Worm (Caenorhabditis elegans) whole organism, L4 larva: ENCODE measurements around the gene nhr-44.
A peak's percentile ranks its signal among the peaks of the same experiment; 100 is the strongest.

Experiments used
- F10B5.3 ChIP-seq: sonication (generic microtip); optimal IDR thresholded peaks from 2 replicates; lab custom pipeline; 2016; ENCODE audit warnings: mild to moderate bottlenecking, missing genetic modification characterization, missing compliant biosample characterization
- R02D3.7 ChIP-seq: fragments of 150-350 bp; sonication (generic microtip); optimal IDR thresholded peaks from 3 replicates; lab custom pipeline; 2014; ENCODE audit warnings: missing biosample characterization, missing genetic modification characterization
- Y48G9A.11 ChIP-seq: fragments of 200-800 bp; sonication (Bioruptor generic); IDR thresholded peaks from 2 replicates; pipeline ENCODE4 v1.3.6; 2022; ENCODE audit warnings: missing genetic modification reagents, missing genetic modification characterization, missing compliant biosample characterization
- Y5F2A.4 ChIP-seq: fragments of 200-800 bp; sonication (Bioruptor generic); optimal IDR thresholded peaks from 2 replicates; lab custom pipeline; 2018; ENCODE audit warnings: mild to moderate bottlenecking, missing genetic modification characterization, missing compliant biosample characterization
- ZK337.2 ChIP-seq: fragments of 200-800 bp; sonication (Bioruptor generic); IDR thresholded peaks from 2 replicates; pipeline ENCODE4 v1.3.6; 2022; ENCODE audit warnings: missing genetic modification reagents, missing genetic modification characterization, missing compliant biosample characterization
- aha-1 ChIP-seq: fragments of 150-350 bp; peaks from one replicate; lab custom pipeline; 2014; ENCODE audit warnings: missing biosample characterization, missing genetic modification characterization
- aly-2 ChIP-seq: sonication (generic microtip); optimal IDR thresholded peaks from 2 replicates; lab custom pipeline; 2018; ENCODE audit warnings: missing biosample characterization, missing genetic modification characterization
- attf-4 ChIP-seq: sonication (generic microtip); optimal IDR thresholded peaks from 3 replicates; lab custom pipeline; 2017; ENCODE audit warnings: missing biosample characterization, missing genetic modification characterization
- ceh-28 ChIP-seq: fragments of 150-350 bp; optimal IDR thresholded peaks from 2 replicates; lab custom pipeline; 2014; ENCODE audit warnings: missing biosample characterization, missing genetic modification reagents, missing genetic modification characterization
- ceh-32 ChIP-seq: sonication (generic microtip); optimal IDR thresholded peaks from 2 replicates; lab custom pipeline; 2016; ENCODE audit warnings: mild to moderate bottlenecking, missing genetic modification characterization, missing compliant biosample characterization; ENCODE audit not compliant: poor library complexity
- ceh-44 ChIP-seq: fragments of 200-800 bp; sonication (Bioruptor generic); IDR thresholded peaks from 2 replicates; pipeline ENCODE4 v1.3.6; 2022; ENCODE audit warnings: missing genetic modification reagents, missing genetic modification characterization, missing compliant biosample characterization
- ceh-62 ChIP-seq: sonication (generic microtip); optimal IDR thresholded peaks from 2 replicates; lab custom pipeline; 2017; ENCODE audit warnings: missing biosample characterization, missing genetic modification characterization
- ceh-82 ChIP-seq: sonication (generic microtip); optimal IDR thresholded peaks from 2 replicates; lab custom pipeline; 2017; ENCODE audit warnings: missing biosample characterization, missing genetic modification characterization
- ces-1 ChIP-seq: fragments of 150-350 bp; sonication (generic microtip); optimal IDR thresholded peaks from 4 replicates; lab custom pipeline; 2014; ENCODE audit warnings: missing biosample characterization, missing genetic modification reagents, missing genetic modification characterization
- cey-2 ChIP-seq: sonication (generic microtip); optimal IDR thresholded peaks from 3 replicates; lab custom pipeline; 2017; ENCODE audit warnings: missing genetic modification characterization, mild to moderate bottlenecking, missing compliant biosample characterization, antibody characterized with exemption, borderline replicate concordance; ENCODE audit not compliant: insufficient read depth
- daf-16 ChIP-seq, 3 experiments: sonication (generic microtip); optimal IDR thresholded peaks; 2 replicates each; lab custom pipeline; 2016 to 2017; ENCODE audit warnings: missing genetic modification characterization in 3 of 3, missing genetic modification reagents in 3 of 3, mild to moderate bottlenecking in 2 of 3, missing compliant biosample characterization in 2 of 3, missing biosample characterization in 1 of 3, moderate library complexity in 1 of 3
- dmd-6 ChIP-seq: fragments of 200-800 bp; sonication (Bioruptor generic); IDR thresholded peaks from 2 replicates; pipeline ENCODE4 v1.3.6; 2022; ENCODE audit warnings: missing genetic modification reagents, missing genetic modification characterization, missing compliant biosample characterization
- dmd-8 ChIP-seq: fragments of 200-800 bp; sonication (Bioruptor generic); IDR thresholded peaks from 2 replicates; pipeline ENCODE4 v1.3.6; 2022; ENCODE audit warnings: missing genetic modification characterization, missing compliant biosample characterization
- dpl-1 ChIP-seq: fragments of 150-350 bp; optimal IDR thresholded peaks from 2 replicates; lab custom pipeline; 2014; ENCODE audit warnings: missing biosample characterization, missing genetic modification reagents, missing genetic modification characterization
- fos-1 ChIP-seq: fragments of 150-350 bp; optimal IDR thresholded peaks from 2 replicates; lab custom pipeline; 2014; ENCODE audit warnings: missing biosample characterization, missing genetic modification characterization
- hlh-11 ChIP-seq: fragments of 200-800 bp; sonication (Bioruptor generic); optimal IDR thresholded peaks from 2 replicates; lab custom pipeline; 2018; ENCODE audit warnings: mild to moderate bottlenecking, missing genetic modification characterization, missing compliant biosample characterization
- hlh-30 ChIP-seq: sonication (generic microtip); optimal IDR thresholded peaks from 2 replicates; lab custom pipeline; 2017; ENCODE audit warnings: antibody characterized with exemption, mild to moderate bottlenecking, missing genetic modification characterization, missing compliant biosample characterization; ENCODE audit not compliant: insufficient read depth
- hmg-1.1 ChIP-seq: fragments of 200-800 bp; sonication (Bioruptor generic); IDR thresholded peaks from 2 replicates; pipeline ENCODE4 v1.3.6; 2022; ENCODE audit warnings: missing genetic modification reagents, missing genetic modification characterization, missing compliant biosample characterization
- lin-38 ChIP-seq: fragments of 200-800 bp; sonication (Bioruptor generic); IDR thresholded peaks from 2 replicates; pipeline ENCODE4 v1.3.6; 2022; ENCODE audit warnings: missing genetic modification reagents, missing genetic modification characterization, missing compliant biosample characterization
- lin-39 ChIP-seq: fragments of 150-350 bp; optimal IDR thresholded peaks from 2 replicates; lab custom pipeline; 2014; ENCODE audit warnings: missing biosample characterization, missing genetic modification reagents, missing genetic modification characterization
- mdt-29 ChIP-seq: fragments of 200-800 bp; sonication (Bioruptor generic); IDR thresholded peaks from 2 replicates; pipeline ENCODE4 v1.3.6; 2022; ENCODE audit warnings: missing genetic modification reagents, missing genetic modification characterization, missing compliant biosample characterization
- mxl-2 ChIP-seq: fragments of 200-800 bp; sonication (Bioruptor generic); conservative IDR thresholded peaks from 2 replicates; pipeline ENCODE4 v1.3.6; 2022; ENCODE audit warnings: missing genetic modification reagents, missing genetic modification characterization, missing compliant biosample characterization
- mxl-3 ChIP-seq: fragments of 200-800 bp; sonication (Bioruptor generic); optimal IDR thresholded peaks from 2 replicates; lab custom pipeline; 2018; ENCODE audit warnings: mild to moderate bottlenecking, missing genetic modification characterization, missing compliant biosample characterization
- nhr-10 ChIP-seq: fragments of 150-350 bp; optimal IDR thresholded peaks from 2 replicates; lab custom pipeline; 2014; ENCODE audit warnings: missing biosample characterization, missing genetic modification characterization
- nhr-42 ChIP-seq: fragments of 200-800 bp; sonication (Bioruptor generic); IDR thresholded peaks from 2 replicates; pipeline ENCODE4 v1.3.6; 2022; ENCODE audit warnings: missing genetic modification characterization, missing compliant biosample characterization
- nhr-48 ChIP-seq: sonication (generic microtip); optimal IDR thresholded peaks from 2 replicates; lab custom pipeline; 2016; ENCODE audit warnings: mild to moderate bottlenecking, missing genetic modification characterization, missing compliant biosample characterization
- nhr-77 ChIP-seq: fragments of 150-350 bp; optimal IDR thresholded peaks from 2 replicates; lab custom pipeline; 2014; ENCODE audit warnings: missing biosample characterization, missing genetic modification characterization
- rbr-2 ChIP-seq: sonication (generic microtip); optimal IDR thresholded peaks from 2 replicates; lab custom pipeline; 2016; ENCODE audit warnings: missing genotype, missing genetic modification characterization, missing compliant biosample characterization
- set-16 ChIP-seq: fragments of 200-800 bp; sonication (Bioruptor generic); IDR thresholded peaks from 2 replicates; pipeline ENCODE4 v1.3.6; 2022; ENCODE audit warnings: missing genetic modification reagents, missing genetic modification characterization, missing compliant biosample characterization
- snpc-1.2 ChIP-seq: fragments of 200-800 bp; sonication (Bioruptor generic); IDR thresholded peaks from 2 replicates; pipeline ENCODE4 v1.3.6; 2022; ENCODE audit warnings: missing genetic modification reagents, missing genetic modification characterization, missing compliant biosample characterization
- spr-3 ChIP-seq: fragments of 200-800 bp; sonication (Bioruptor generic); optimal IDR thresholded peaks from 2 replicates; lab custom pipeline; 2018; ENCODE audit warnings: mild to moderate bottlenecking, missing genetic modification characterization, missing compliant biosample characterization
- unc-62 ChIP-seq, 3 experiments: fragments of 150-350 bp in 1 of 3; sonication (generic microtip); optimal IDR thresholded peaks in 2 of 3; peaks in 1 of 3; 1 replicate in 1 of 3; 2 replicates in 2 of 3; lab custom pipeline; 2014 to 2017; ENCODE audit warnings: missing biosample characterization in 3 of 3, missing genetic modification characterization in 3 of 3, missing genetic modification reagents in 3 of 3, missing genotype in 1 of 3
- zag-1 ChIP-seq: fragments of 150-350 bp; optimal IDR thresholded peaks from 2 replicates; lab custom pipeline; 2014; ENCODE audit warnings: missing biosample characterization, missing genetic modification characterization
- zfp-3 ChIP-seq: fragments of 200-800 bp; sonication (Bioruptor generic); conservative IDR thresholded peaks from 2 replicates; pipeline ENCODE4 v1.3.6; 2022; ENCODE audit warnings: missing genetic modification reagents, missing genetic modification characterization, missing compliant biosample characterization
- ztf-7 ChIP-seq: fragments of 150-350 bp; optimal IDR thresholded peaks from 2 replicates; lab custom pipeline; 2014; ENCODE audit warnings: missing biosample characterization, missing genetic modification characterization

nhr-44 gene

ce11 chrV:8944481-8944880, 19.4 kb downstream of the nhr-44 start:
- TF ChIP-seq aha-1 (tag; lab: Kevin White, UChicago) (peak; percentile 90), spr-3 (GFP tag; lab: Kevin White, UChicago) (no peak)

DNA sequence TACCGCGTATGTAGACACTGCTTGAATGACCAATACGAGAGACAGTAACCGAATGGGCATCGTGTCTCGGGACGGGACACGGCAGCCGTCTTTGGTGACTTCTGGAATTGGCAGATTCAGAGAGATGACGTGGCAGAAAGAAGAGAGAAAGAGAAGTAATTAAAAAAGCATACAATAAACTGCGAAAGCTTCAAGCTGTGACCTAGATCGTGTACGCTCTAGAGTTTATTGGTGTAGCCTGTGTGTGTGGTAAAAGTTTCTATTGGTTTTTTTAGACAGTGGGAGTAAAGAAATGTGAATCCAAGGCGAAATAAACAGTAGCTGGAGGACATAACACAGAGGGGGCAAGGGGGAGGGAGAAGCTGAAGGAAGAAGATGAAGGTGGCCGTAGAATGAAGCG, 19.9 kb downstream of the nhr-44 start, which contains the start of gene T19A5.3:
T19A5.3 (minus strand) TSS at position 101 of the 400 bp plus-strand sequence.
- TF ChIP-seq fos-1 (tag; lab: Kevin White, UChicago), result no peak
- no peak for TF ChIP-seq attf-4 (tag; lab: Kevin White, UChicago)
- TF ChIP-seq spr-3 (GFP tag; lab: Kevin White, UChicago), result no peak
- TF ChIP-seq hmg-1.1 (GFP tag; lab: Robert Waterston, UW), result no peak

DNA sequence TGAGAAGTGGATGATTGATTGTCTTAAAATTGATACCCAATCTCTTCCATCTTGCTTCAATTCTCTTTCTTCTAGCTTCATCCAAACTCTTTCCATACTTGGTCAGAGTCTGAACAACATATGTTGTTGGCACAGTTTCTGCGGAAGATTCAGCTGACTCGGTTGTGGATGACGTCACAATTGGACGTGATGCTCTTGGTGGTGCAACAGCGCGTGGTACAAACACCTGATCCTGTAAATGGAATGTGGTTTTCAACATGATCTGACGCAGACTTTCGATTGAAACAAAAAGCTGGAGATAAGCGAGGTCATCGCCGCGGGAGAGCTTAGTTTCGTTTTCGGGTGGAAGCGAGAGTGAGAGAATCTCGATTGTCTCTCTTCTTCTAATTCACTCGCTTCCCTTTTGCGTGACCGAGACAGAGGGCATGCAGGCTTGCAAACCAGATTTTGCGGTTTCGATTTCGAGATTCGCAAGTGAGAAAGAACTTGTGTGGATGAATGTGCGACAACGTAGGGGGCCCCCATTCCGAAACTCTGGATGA, 21.4 kb downstream of the nhr-44 start:
- TF ChIP-seq aha-1 (tag; lab: Kevin White, UChicago) (peak; percentile 22), ztf-7 (tag; lab: Kevin White, UChicago) (no peak), dmd-8 (GFP tag; lab: Robert Waterston, UW) (no peak), ces-1 (no peak), mxl-3 (GFP tag; lab: Kevin White, UChicago) (peak; percentile 7), ceh-82 (tag; lab: Kevin White, UChicago) (no peak), hlh-30 (tag; lab: Kevin White, UChicago) (peak; percentile 71), rbr-2 (no peak), nhr-10 (tag; lab: Kevin White, UChicago) (no peak)

- TF ChIP-seq lin-39 (tag; lab: Kevin White, UChicago) (no peak), nhr-42 (GFP tag; lab: Robert Waterston, UW) (no peak), nhr-10 (tag; lab: Kevin White, UChicago) (no peak), nhr-77 (no peak), ZK337.2 (GFP tag; lab: Robert Waterston, UW) (no peak), unc-62 (GFP tag; optimal IDR thresholded peaks at IDR 0.05 in 1 of 2; lab: Kevin White, UChicago) (peak in 1 of 2 experiments; percentile 42), unc-62 (tag; optimal IDR thresholded peaks at IDR 0.05; lab: Kevin White, UChicago) (no peak), mxl-2 (GFP tag; lab: Robert Waterston, UW) (no peak), dmd-6 (GFP tag; lab: Robert Waterston, UW) (no peak), dpl-1 (GFP tag; lab: Kevin White, UChicago) (no peak), Y48G9A.11 (GFP tag; lab: Robert Waterston, UW) (no peak), ztf-7 (tag; lab: Kevin White, UChicago) (no peak), ceh-32 (tag; lab: Kevin White, UChicago) (no peak), F10B5.3 (tag; lab: Kevin White, UChicago) (no peak), set-16 (GFP tag; lab: Robert Waterston, UW) (peak; percentile 95), ceh-44 (no peak), cey-2 (tag; lab: Kevin White, UChicago) (no peak), nhr-48 (tag; lab: Kevin White, UChicago) (no peak)
Observed at ce11 chrV:8940419-8940818, 23.5 kb downstream of the nhr-44 start.

DNA sequence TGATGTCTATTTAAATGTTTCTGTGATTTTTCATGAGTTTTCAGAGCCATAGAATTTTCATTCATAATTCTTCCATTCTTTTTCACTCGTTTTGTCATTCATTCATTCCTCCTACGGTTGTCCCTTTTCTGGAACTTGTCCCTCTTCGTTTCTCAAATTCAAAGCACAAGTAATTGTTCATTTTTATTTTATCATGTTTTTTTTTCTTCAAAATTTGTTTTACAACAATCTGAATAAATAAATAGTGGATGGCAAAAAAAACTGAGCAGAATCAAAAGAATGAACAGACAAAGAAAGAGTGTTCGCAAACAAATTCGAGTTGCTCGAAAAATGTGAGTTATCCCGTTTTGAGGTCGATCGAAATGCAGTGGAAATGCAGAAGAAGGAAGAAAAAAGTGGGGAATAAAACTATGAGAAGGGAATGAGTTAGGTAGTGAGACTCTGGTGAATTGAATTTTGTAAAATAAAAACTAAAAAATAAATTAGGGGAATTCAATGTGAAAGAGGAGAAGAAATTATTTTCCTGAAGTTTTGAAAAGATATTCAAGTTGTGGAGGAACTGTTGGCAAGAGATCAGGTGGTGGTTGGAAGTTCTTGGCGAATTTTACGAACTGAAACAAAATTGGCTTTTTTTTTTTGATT, 24.4 kb downstream of the nhr-44 start:
- TF ChIP-seq dmd-6 (GFP tag; lab: Robert Waterston, UW) (0 out of 2 replicates have a peak, but pooled peaks have one; percentile 14), mdt-29 (no peak), nhr-48 (tag; lab: Kevin White, UChicago) (no peak), snpc-1.2 (GFP tag; lab: Robert Waterston, UW) (no peak), ceh-82 (tag; lab: Kevin White, UChicago) (no peak), ceh-32 (tag; lab: Kevin White, UChicago) (no peak), ceh-62 (tag; lab: Kevin White, UChicago) (no peak), ceh-28 (tag; lab: Kevin White, UChicago) (no peak), Y5F2A.4 (GFP tag; lab: Kevin White, UChicago) (peak; percentile 55), rbr-2 (peak; percentile 11), zfp-3 (GFP tag; lab: Robert Waterston, UW) (peak; percentile 88), aly-2 (tag; lab: Kevin White, UChicago) (no peak), zag-1 (tag; lab: Kevin White, UChicago) (no peak), hlh-11 (peak; percentile 47), nhr-77 (no peak), lin-38 (GFP tag; lab: Robert Waterston, UW) (peak; percentile 29; the same call in 1 of the 2 replicates), daf-16 (GFP tag; optimal IDR thresholded peaks at IDR 0.05; lab: Kevin White, UChicago) (peak in 1 of 2 experiments; percentile 58), daf-16 (tag; optimal IDR thresholded peaks at IDR 0.05; lab: Kevin White, UChicago) (peak; percentile 42), R02D3.7 (tag; lab: Kevin White, UChicago) (no peak), hmg-1.1 (GFP tag; lab: Robert Waterston, UW) (0 out of 2 replicates have a peak, but pooled peaks have one; percentile 13), ces-1 (no peak)
